Worm (Caenorhabditis elegans): ENCODE data around the gene cdr-1.

- TF ChIP-seq madf-10 (tag; optimal IDR thresholded peaks at IDR 0.05) (no peak), C17E4.6 (GFP tag; IDR thresholded peaks at IDR 0.05) (no peak), unc-130 (GFP tag; optimal IDR thresholded peaks at IDR 0.05) (no peak), nfya-2 (GFP tag; IDR thresholded peaks at IDR 0.05) (no peak), let-526 (GFP tag; IDR thresholded peaks at IDR 0.05) (no peak), madf-6 (GFP tag; IDR thresholded peaks at IDR 0.05) (no peak), dpl-1 (GFP tag; optimal IDR thresholded peaks at IDR 0.05) (no peak), aptf-3 (GFP tag; IDR thresholded peaks at IDR 0.05) (no peak), nhr-27 (tag; optimal IDR thresholded peaks at IDR 0.05) (no peak), madf-3 (GFP tag; IDR thresholded peaks at IDR 0.05) (no peak), ceh-58 (GFP tag; IDR thresholded peaks at IDR 0.05) (no peak), efl-1 (GFP tag; optimal IDR thresholded peaks at IDR 0.05) (no peak)
Observed at ce11 chrV:15950903-15951302, 29.8 kb downstream of the cdr-1 start, which contains the start of gene srw-59.
